Worm (Caenorhabditis elegans): ENCODE results near the gene cutl-9.

DNA sequence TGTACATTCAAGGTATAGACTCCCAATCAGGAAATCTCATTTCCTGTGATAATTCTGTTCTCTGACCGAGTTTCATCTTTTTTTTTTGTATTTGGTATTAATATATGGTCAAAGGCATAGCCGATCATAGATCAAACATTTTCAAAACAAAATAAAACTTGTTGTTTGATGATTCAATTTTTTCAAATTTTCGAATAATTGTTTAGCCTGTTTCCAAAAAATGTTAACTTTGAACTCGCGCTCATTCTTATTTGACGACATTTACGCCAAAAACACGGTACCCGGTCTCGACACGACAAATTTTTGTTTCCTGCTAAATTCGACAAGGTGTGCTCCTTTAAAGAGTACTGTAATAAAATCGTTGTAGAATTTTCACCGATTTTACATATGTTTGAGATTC, 13.2 kb upstream of the cutl-9 start:
- TF ChIP-seq B0035.1 (tag; optimal IDR thresholded peaks at IDR 0.05) (no peak), unc-62 (GFP tag; optimal IDR thresholded peaks at IDR 0.05) (no peak), F49E8.2 (tag; optimal IDR thresholded peaks at IDR 0.05; ENCODE audit: insufficient read depth) (no peak)
